Worm (Caenorhabditis elegans): ENCODE results near the gene nhr-134.

Gene nhr-134

ce11 chrV:2200402-2200801 lies 30.6 kb upstream of the nhr-134 start:
- TF ChIP-seq lin-13 (GFP tag; optimal IDR thresholded peaks at IDR 0.05) = no peak
- 0 out of 2 replicates have a peak, but pooled peaks have one; percentile 3 for TF ChIP-seq egl-43 (GFP tag; IDR thresholded peaks at IDR 0.05)
- TF ChIP-seq set-16 (GFP tag; IDR thresholded peaks at IDR 0.05) = peak; percentile 69; the same call in 1 of the 2 replicates
- no peak for TF ChIP-seq unc-39 (tag; optimal IDR thresholded peaks at IDR 0.05)
- TF ChIP-seq daf-8 (GFP tag; IDR thresholded peaks at IDR 0.05) = no peak
- TF ChIP-seq T20F7.1 (GFP tag; optimal IDR thresholded peaks at IDR 0.05) = no peak

- TF ChIP-seq T26A8.4 (GFP tag; IDR thresholded peaks at IDR 0.05) = no peak
- no peak for TF ChIP-seq gei-8 (GFP tag; optimal IDR thresholded peaks at IDR 0.05)
- TF ChIP-seq egl-43 (GFP tag; IDR thresholded peaks at IDR 0.05) = no peak
- TF ChIP-seq F26F4.8 (GFP tag; conservative IDR thresholded peaks at IDR 0.05) = no peak
- TF ChIP-seq ceh-62 (tag; optimal IDR thresholded peaks at IDR 0.05) = no peak
- no peak for TF ChIP-seq F49E8.2 (tag; optimal IDR thresholded peaks at IDR 0.05; ENCODE audit: borderline replicate concordance)
- no peak for TF ChIP-seq ztf-11 (tag; optimal IDR thresholded peaks at IDR 0.05)
- no peak for TF ChIP-seq nhr-10 (tag; optimal IDR thresholded peaks at IDR 0.05)
- peak; percentile 2 for TF ChIP-seq hlh-11 (tag; optimal IDR thresholded peaks at IDR 0.05)
- TF ChIP-seq daf-16 (GFP tag; optimal IDR thresholded peaks at IDR 0.05) = no peak
- TF ChIP-seq daf-16 (tag; optimal IDR thresholded peaks at IDR 0.05) = peak; percentile 67
- no peak for TF ChIP-seq ztf-7 (tag; optimal IDR thresholded peaks at IDR 0.05)
- no peak for TF ChIP-seq duxl-1 (tag; optimal IDR thresholded peaks at IDR 0.05; ENCODE audit: poor library complexity)
- peak; percentile 50; the same call in 1 of the 2 replicates for TF ChIP-seq dmd-6 (GFP tag; IDR thresholded peaks at IDR 0.05)
- no peak for TF ChIP-seq lin-38 (GFP tag; IDR thresholded peaks at IDR 0.05)
- no peak for TF ChIP-seq nhr-237 (tag; optimal IDR thresholded peaks at IDR 0.05)
- no peak for TF ChIP-seq ceh-20 (GFP tag; IDR thresholded peaks at IDR 0.05)
- TF ChIP-seq nhr-28 (tag; optimal IDR thresholded peaks at IDR 0.05) = peak; percentile 37
- TF ChIP-seq fos-1 (tag; optimal IDR thresholded peaks at IDR 0.05) = no peak
- TF ChIP-seq Y48G9A.11 (GFP tag; IDR thresholded peaks at IDR 0.05) = no peak
- TF ChIP-seq lsy-2 (tag; optimal IDR thresholded peaks at IDR 0.05) = no peak
- no peak for TF ChIP-seq nhr-41 (GFP tag; IDR thresholded peaks at IDR 0.05)
- no peak for TF ChIP-seq mes-2 (tag; optimal IDR thresholded peaks at IDR 0.05; ENCODE audit: poor library complexity, severe bottlenecking)
- peak in 1 of 2 experiments; percentile 15 for TF ChIP-seq mdl-1 (tag; optimal IDR thresholded peaks at IDR 0.05)
- no peak for TF ChIP-seq nhr-42 (GFP tag; IDR thresholded peaks at IDR 0.05)
- no peak for TF ChIP-seq zfp-2 (tag; optimal IDR thresholded peaks at IDR 0.05)
- 0 out of 2 replicates have a peak, but pooled peaks have one; percentile 35 for TF ChIP-seq php-3 (GFP tag; IDR thresholded peaks at IDR 0.05)
- no peak for TF ChIP-seq fkh-10 (GFP tag; optimal IDR thresholded peaks at IDR 0.05)
- TF ChIP-seq zip-2 (tag; optimal IDR thresholded peaks at IDR 0.05) = no peak
- no peak for TF ChIP-seq saeg-2 (GFP tag; IDR thresholded peaks at IDR 0.05)
- TF ChIP-seq dve-1 (tag; optimal IDR thresholded peaks at IDR 0.05; ENCODE audit: insufficient read depth) = peak; percentile 52
- TF ChIP-seq spr-1 (tag; optimal IDR thresholded peaks at IDR 0.05) = no peak
- TF ChIP-seq pqm-1 (tag; optimal IDR thresholded peaks at IDR 0.05) = peak; percentile 29
Observed at ce11 chrV:2201240-2201639, 29.8 kb upstream of the nhr-134 start, which contains the start of gene cyp-32B1. Gene cyp-32B1 (minus strand): TSS chrV:2201415.

- TF ChIP-seq F10B5.3 (tag; optimal IDR thresholded peaks at IDR 0.05) (no peak), ztf-7 (tag; optimal IDR thresholded peaks at IDR 0.05) (no peak), spr-3 (GFP tag; optimal IDR thresholded peaks at IDR 0.05) (no peak), unc-62 (GFP tag; optimal IDR thresholded peaks at IDR 0.05 in 1 of 2) (no peak), unc-62 (tag; optimal IDR thresholded peaks at IDR 0.05) (no peak), lin-29 (GFP tag; IDR thresholded peaks at IDR 0.05) (no peak), Y75B8A.6 (GFP tag; IDR thresholded peaks at IDR 0.05) (no peak), cey-2 (tag; optimal IDR thresholded peaks at IDR 0.05; ENCODE audit: borderline replicate concordance, insufficient read depth) (no peak), saeg-2 (GFP tag; IDR thresholded peaks at IDR 0.05) (no peak), zip-2 (tag; optimal IDR thresholded peaks at IDR 0.05) (no peak), skn-1 (tag; optimal IDR thresholded peaks at IDR 0.05) (no peak), F49E8.2 (tag; optimal IDR thresholded peaks at IDR 0.05; ENCODE audit: borderline replicate concordance) (no peak)
Observed at ce11 chrV:2204080-2204479, 26.9 kb upstream of the nhr-134 start, which contains the start of gene cyp-33C12. Gene cyp-33C12 (minus strand): TSS chrV:2204400.

Measured in whole organism, L4 larva.